Worm (Caenorhabditis elegans) whole organism, mixed stage, embryonic: ENCODE data around the gene set-2.

Experiments
- lsy-2 ChIP-seq: fragments of 150-350 bp; optimal IDR thresholded peaks from 2 replicates; lab custom pipeline; 2014; ENCODE audit warnings: missing biosample characterization, missing genetic modification characterization
- mep-1 ChIP-seq: fragments of 150-350 bp; optimal IDR thresholded peaks from 2 replicates; lab custom pipeline; 2017; ENCODE audit warnings: missing biosample characterization, missing genetic modification reagents, missing genetic modification characterization, inconsistent platforms
- nhr-76 ChIP-seq: sonication (generic microtip); optimal IDR thresholded peaks from 2 replicates; lab custom pipeline; 2017; ENCODE audit warnings: missing biosample characterization, missing genetic modification characterization
- snpc-4 ChIP-seq: fragments of 150-350 bp; optimal IDR thresholded peaks from 2 replicates; lab custom pipeline; 2014; ENCODE audit warnings: missing biosample characterization, missing genetic modification characterization
- ztf-11 ChIP-seq: fragments of 150-350 bp; optimal IDR thresholded peaks from 2 replicates; lab custom pipeline; 2014; ENCODE audit warnings: missing biosample characterization, missing genetic modification characterization

- TF ChIP-seq ztf-11 (tag; lab: Kevin White, UChicago) = no peak
- TF ChIP-seq nhr-76 (tag; lab: Kevin White, UChicago) = no peak
- no peak for TF ChIP-seq lsy-2 (tag; lab: Kevin White, UChicago)
- TF ChIP-seq snpc-4 (tag; lab: Kevin White, UChicago) = no peak
- TF ChIP-seq mep-1 (tag; lab: Kevin White, UChicago) = no peak
Observed at ce11 chrIII:4879445-4879844, 50.6 kb downstream of the set-2 start, which contains the start of gene C35D10.1.
